Fruit fly (Drosophila melanogaster) whole organism, embryonic: ENCODE data around the gene Mvl.

Source experiments
- CG10321 ChIP-seq: fragments of 200-800 bp; sonication (Bioruptor generic); IDR thresholded peaks from 2 replicates; pipeline ENCODE4 v1.3.6; 2022; ENCODE audit warnings: missing biosample characterization, missing genetic modification characterization
- CG34376 ChIP-seq: fragments of 200-800 bp; sonication (Bioruptor generic); optimal IDR thresholded peaks from 2 replicates; lab custom pipeline; 2018; ENCODE audit warnings: missing biosample characterization, mild to moderate bottlenecking, missing genetic modification characterization
- btn ChIP-seq: fragments of 200-800 bp; sonication (Bioruptor generic); optimal IDR thresholded peaks from 2 replicates; lab custom pipeline; 2016; ENCODE audit warnings: missing biosample characterization, missing genetic modification characterization
- crp ChIP-seq, 2 experiments: fragments of 200-800 bp; sonication (Bioruptor generic); optimal IDR thresholded peaks; 2 replicates in 1 of 2; 3 replicates in 1 of 2; lab custom pipeline; 2017; ENCODE audit warnings: missing biosample characterization in 2 of 2, missing genetic modification characterization in 2 of 2, mild to moderate bottlenecking in 1 of 2, moderate library complexity in 1 of 2
- dan ChIP-seq: fragments of 200-800 bp; sonication (Bioruptor generic); IDR thresholded peaks from 2 replicates; pipeline ENCODE4 v1.3.6; 2022; ENCODE audit warnings: missing biosample characterization, missing genetic modification characterization
- knrl ChIP-seq: fragments of 200-800 bp; sonication (Bioruptor generic); IDR thresholded peaks from 3 replicates; pipeline ENCODE4 v1.3.6; 2022; ENCODE audit warnings: missing biosample characterization, missing genetic modification characterization; ENCODE audit not compliant: partially characterized antibody
- row ChIP-seq: fragments of 200-800 bp; sonication (Bioruptor generic); IDR thresholded peaks from 3 replicates; pipeline ENCODE4 v1.3.6; 2022; ENCODE audit warnings: missing biosample characterization, missing genetic modification characterization

dm6 chr3R:21096532-21097143, 36.0 kb upstream of the Mvl start:
- TF ChIP-seq dan (GFP tag; lab: Robert Waterston, UW) (no peak), knrl (no peak), crp (GFP tag; optimal IDR thresholded peaks at IDR 0.05; lab: Kevin White, UChicago) (no peak), btn (GFP tag; lab: Kevin White, UChicago) (no peak), row (GFP tag; lab: Robert Waterston, UW) (no peak), CG10321 (GFP tag; lab: Robert Waterston, UW) (no peak), CG34376 (GFP tag; lab: Kevin White, UChicago) (no peak)
